Fruit fly (Drosophila melanogaster) whole organism: Measurements from ENCODE around the gene CG34056.

Source experiments
- CG8478 ChIP-seq: fragments of >200 bp; optimal IDR thresholded peaks from 2 replicates; lab custom pipeline; 2018; ENCODE audit warnings: inconsistent platforms
- Dll ChIP-seq: fragments of >200 bp; optimal IDR thresholded peaks from 2 replicates; lab custom pipeline; 2017
- EcR ChIP-seq, 2 experiments: fragments of >200 bp; optimal IDR thresholded peaks; 2 replicates each; lab custom pipeline; 2017; ENCODE audit warnings: missing biosample characterization in 2 of 2, missing genetic modification characterization in 2 of 2, missing genetic modification reagents in 2 of 2
- pan ChIP-seq: fragments of >200 bp; optimal IDR thresholded peaks from 2 replicates; lab custom pipeline; 2017
- psq ChIP-seq: fragments of >200 bp; optimal IDR thresholded peaks from 2 replicates; lab custom pipeline; 2017
- usp ChIP-seq: fragments of >200 bp; optimal IDR thresholded peaks from 2 replicates; lab custom pipeline; 2017; ENCODE audit warnings: missing biosample characterization, missing genetic modification characterization, mixed read lengths

DNA sequence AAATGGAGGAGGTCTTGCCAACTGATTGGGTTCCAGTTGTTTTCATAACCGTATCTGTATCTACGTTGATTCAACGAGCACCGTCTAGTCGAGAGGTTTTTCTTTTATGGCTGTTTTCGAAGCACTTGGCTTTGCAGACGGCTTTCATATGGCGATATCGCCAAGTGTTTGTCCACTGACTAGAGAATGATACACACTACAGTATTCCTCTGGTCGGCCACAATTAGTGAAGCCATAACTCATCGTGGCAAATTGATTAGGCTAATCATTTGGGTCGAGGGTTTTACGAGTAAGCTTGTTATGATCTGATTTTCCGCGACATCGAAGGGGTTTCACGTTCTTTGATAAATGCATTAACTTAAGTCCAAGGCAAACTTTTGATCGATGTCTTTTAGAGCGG is 19.1 kb upstream of the CG34056 start:
- no peak for TF ChIP-seq CG8478 (lab: Kevin White, UChicago)
- no peak for TF ChIP-seq usp (GFP tag; lab: Kevin White, UChicago)
- no peak for TF ChIP-seq psq (lab: Kevin White, UChicago)
- TF ChIP-seq EcR (GFP tag; optimal IDR thresholded peaks at IDR 0.05; lab: Kevin White, UChicago), result no peak
- no peak for TF ChIP-seq Dll (lab: Kevin White, UChicago)
- no peak for TF ChIP-seq pan (lab: Kevin White, UChicago)
